Fruit fly (Drosophila melanogaster) whole organism, embryonic: ENCODE data around the gene CG13369.
A peak's percentile ranks its signal among the peaks of the same experiment; 100 is the strongest.

ENCODE experiments used
- Aef1 ChIP-seq: fragments of 200-800 bp; sonication (Bioruptor generic); IDR thresholded peaks from 3 replicates; pipeline ENCODE4 v1.3.6; 2022; ENCODE audit warnings: missing biosample characterization, missing genetic modification characterization
- Atf-2 ChIP-seq: fragments of 200-800 bp; sonication (Bioruptor generic); optimal IDR thresholded peaks from 2 replicates; lab custom pipeline; 2016; ENCODE audit warnings: missing biosample characterization, missing genetic modification characterization
- BEAF-32 ChIP-seq: fragments of 200-800 bp; sonication (Bioruptor generic); optimal IDR thresholded peaks from 3 replicates; lab custom pipeline; 2017; ENCODE audit warnings: missing biosample characterization, missing genetic modification characterization, mild to moderate bottlenecking, moderate library complexity, missing genetic modification reagents
- CG13775 ChIP-seq: fragments of 200-800 bp; sonication (Bioruptor generic); optimal IDR thresholded peaks from 3 replicates; lab custom pipeline; 2017; ENCODE audit warnings: missing biosample characterization, mild to moderate bottlenecking, missing genetic modification characterization
- CG14014 ChIP-seq: fragments of 200-800 bp; sonication (Bioruptor generic); IDR thresholded peaks from 2 replicates; pipeline ENCODE4 v1.3.6; 2022; ENCODE audit warnings: missing biosample characterization, missing genetic modification characterization
- CG15479 ChIP-seq: fragments of 200-800 bp; sonication (Bioruptor generic); optimal IDR thresholded peaks from 3 replicates; lab custom pipeline; 2019; ENCODE audit warnings: missing biosample characterization, mild to moderate bottlenecking, missing genetic modification characterization, moderate library complexity
- CG1603 ChIP-seq: fragments of 200-800 bp; sonication (Bioruptor generic); optimal IDR thresholded peaks from 2 replicates; lab custom pipeline; 2019; ENCODE audit warnings: missing biosample characterization, mild to moderate bottlenecking, missing genetic modification characterization, moderate library complexity
- CG17359 ChIP-seq: fragments of 200-800 bp; sonication (Bioruptor generic); optimal IDR thresholded peaks from 3 replicates; lab custom pipeline; 2018; ENCODE audit warnings: missing biosample characterization, mild to moderate bottlenecking, missing genetic modification characterization, moderate library complexity
- CG17829 ChIP-seq: fragments of 200-800 bp; optimal IDR thresholded peaks from 2 replicates; lab custom pipeline; 2019; ENCODE audit warnings: missing biosample characterization, mild to moderate bottlenecking, missing genetic modification characterization, moderate library complexity
- CG18764 ChIP-seq: fragments of 200-800 bp; sonication (Bioruptor generic); optimal IDR thresholded peaks from 3 replicates; lab custom pipeline; 2016; ENCODE audit warnings: missing biosample characterization, missing genetic modification characterization
- CG2116 ChIP-seq: fragments of 200-800 bp; sonication (Bioruptor generic); optimal IDR thresholded peaks from 3 replicates; lab custom pipeline; 2018; ENCODE audit warnings: missing biosample characterization, mild to moderate bottlenecking, missing genetic modification characterization
- CG2889 ChIP-seq: fragments of 200-800 bp; sonication (Bioruptor generic); IDR thresholded peaks from 3 replicates; pipeline ENCODE4 v1.3.6; 2022; ENCODE audit warnings: missing biosample characterization, missing genetic modification characterization
- CG3163 ChIP-seq: fragments of 200-800 bp; sonication (Bioruptor generic); optimal IDR thresholded peaks from 3 replicates; lab custom pipeline; 2016; ENCODE audit warnings: missing biosample characterization, missing genetic modification characterization
- CG32772 ChIP-seq: fragments of 200-800 bp; sonication (Bioruptor generic); IDR thresholded peaks from 2 replicates; pipeline ENCODE4 v1.3.6; 2022; ENCODE audit warnings: missing biosample characterization, missing genetic modification characterization
- CG3995 ChIP-seq: fragments of 200-800 bp; sonication (Bioruptor generic); optimal IDR thresholded peaks from 3 replicates; lab custom pipeline; 2016; ENCODE audit warnings: missing biosample characterization, missing genetic modification characterization
- CG4424 ChIP-seq: fragments of 200-800 bp; sonication (Bioruptor generic); optimal IDR thresholded peaks from 3 replicates; lab custom pipeline; 2016; ENCODE audit warnings: missing biosample characterization, missing genetic modification characterization
- CG6175 ChIP-seq: fragments of 200-800 bp; sonication (Bioruptor generic); IDR thresholded peaks from 3 replicates; pipeline ENCODE4 v1.3.6; 2022; ENCODE audit warnings: missing biosample characterization, missing genetic modification characterization
- CG7786 ChIP-seq: fragments of 200-800 bp; sonication (Bioruptor generic); optimal IDR thresholded peaks from 2 replicates; lab custom pipeline; 2016; ENCODE audit warnings: missing biosample characterization, missing genetic modification characterization
- CG9817 ChIP-seq: fragments of 200-800 bp; sonication (Bioruptor generic); optimal IDR thresholded peaks from 2 replicates; lab custom pipeline; 2018; ENCODE audit warnings: missing biosample characterization, mild to moderate bottlenecking, missing genetic modification characterization, moderate library complexity
- CHES-1-like ChIP-seq: fragments of 200-800 bp; sonication (Bioruptor generic); optimal IDR thresholded peaks from 2 replicates; lab custom pipeline; 2016; ENCODE audit warnings: missing biosample characterization, missing genetic modification characterization
- Dp ChIP-seq: fragments of 200-800 bp; sonication (Bioruptor generic); optimal IDR thresholded peaks from 2 replicates; lab custom pipeline; 2018; ENCODE audit warnings: missing biosample characterization, mild to moderate bottlenecking, missing genetic modification characterization, moderate library complexity
- Dref ChIP-seq: fragments of 200-800 bp; sonication (Bioruptor generic); IDR thresholded peaks from 2 replicates; pipeline ENCODE4 v1.3.6; 2022; ENCODE audit warnings: missing biosample characterization, missing genetic modification characterization
- HmgZ ChIP-seq: fragments of 200-800 bp; sonication (Bioruptor generic); optimal IDR thresholded peaks from 2 replicates; lab custom pipeline; 2018; ENCODE audit warnings: missing biosample characterization, mild to moderate bottlenecking, missing genetic modification characterization
- Kr ChIP-seq: fragments of 200-800 bp; sonication (Bioruptor generic); optimal IDR thresholded peaks from 2 replicates; lab custom pipeline; 2017; ENCODE audit warnings: missing biosample characterization, mild to moderate bottlenecking, missing genetic modification characterization
- MBD-R2 ChIP-seq: fragments of 200-800 bp; sonication (Bioruptor generic); IDR thresholded peaks from 2 replicates; pipeline ENCODE4 v1.3.6; 2022; ENCODE audit warnings: missing biosample characterization, missing genetic modification characterization
- MESR4 ChIP-seq: fragments of 200-800 bp; sonication (Bioruptor generic); optimal IDR thresholded peaks from 2 replicates; lab custom pipeline; 2018; ENCODE audit warnings: missing biosample characterization, mild to moderate bottlenecking, missing genetic modification characterization, moderate library complexity
- Med ChIP-seq: fragments of 200-800 bp; sonication (Bioruptor generic); peaks from one replicate; lab custom pipeline; 2016; ENCODE audit warnings: missing biosample characterization, missing genetic modification characterization, mild to moderate bottlenecking, inconsistent platforms, moderate library complexity
- NK7.1 ChIP-seq: fragments of 200-800 bp; sonication (Bioruptor generic); optimal IDR thresholded peaks from 3 replicates; lab custom pipeline; 2016; ENCODE audit warnings: missing biosample characterization, missing genetic modification characterization
- Poxn ChIP-seq: fragments of 200-800 bp; sonication (Bioruptor generic); IDR thresholded peaks from 2 replicates; pipeline ENCODE4 v1.3.6; 2022; ENCODE audit warnings: missing biosample characterization, missing genetic modification characterization
- Sin3A ChIP-seq: fragments of >200 bp; optimal IDR thresholded peaks from 2 replicates; lab custom pipeline; 2018
- ab ChIP-seq: fragments of 200-800 bp; sonication (Bioruptor generic); optimal IDR thresholded peaks from 2 replicates; lab custom pipeline; 2016; ENCODE audit warnings: missing biosample characterization, missing genetic modification characterization
- al ChIP-seq: fragments of 200-800 bp; sonication (Bioruptor generic); IDR thresholded peaks from 2 replicates; pipeline ENCODE4 v1.3.6; 2022; ENCODE audit warnings: missing biosample characterization, missing genetic modification characterization
- btn ChIP-seq: fragments of 200-800 bp; sonication (Bioruptor generic); optimal IDR thresholded peaks from 2 replicates; lab custom pipeline; 2016; ENCODE audit warnings: missing biosample characterization, missing genetic modification characterization
- chinmo ChIP-seq: fragments of 200-800 bp; sonication (Bioruptor generic); IDR thresholded peaks from 4 replicates; pipeline ENCODE4 v1.3.6; 2022; ENCODE audit warnings: missing biosample characterization, missing genetic modification characterization; ENCODE audit not compliant: partially characterized antibody
- chm ChIP-seq: fragments of 200-800 bp; sonication (Bioruptor generic); IDR thresholded peaks from 2 replicates; pipeline ENCODE4 v1.3.6; 2022; ENCODE audit warnings: missing biosample characterization, missing genetic modification characterization
- insv ChIP-seq, 2 experiments: fragments of 200-800 bp; sonication (Bioruptor generic); optimal IDR thresholded peaks; 3 replicates each; lab custom pipeline; 2016 to 2018; ENCODE audit warnings: missing biosample characterization in 2 of 2, missing genetic modification characterization in 2 of 2
- kah ChIP-seq: fragments of 200-800 bp; sonication (Bioruptor generic); optimal IDR thresholded peaks from 2 replicates; lab custom pipeline; 2018; ENCODE audit warnings: missing biosample characterization, mild to moderate bottlenecking, missing genetic modification characterization
- ken ChIP-seq: fragments of 200-800 bp; sonication (Bioruptor generic); IDR thresholded peaks from 3 replicates; pipeline ENCODE4 v1.3.6; 2022; ENCODE audit warnings: missing biosample characterization, missing genetic modification characterization
- otp ChIP-seq: fragments of 200-800 bp; sonication (Bioruptor generic); IDR thresholded peaks from 3 replicates; pipeline ENCODE4, ENCODE4 v1.3.6; 2022; ENCODE audit warnings: missing biosample characterization, missing genetic modification characterization
- prd ChIP-seq, 3 experiments: fragments of >200 bp in 2 of 3; fragments of 200-800 bp in 1 of 3; sonication (Bioruptor generic) in 1 of 3; optimal IDR thresholded peaks in 2 of 3; IDR thresholded peaks in 1 of 3; 2 replicates in 2 of 3; 3 replicates in 1 of 3; pipeline versions ENCODE4 v1.3.6 to Lab custom; 2017 to 2022; ENCODE audit warnings: missing biosample characterization in 1 of 3, missing genetic modification characterization in 1 of 3
- ranshi ChIP-seq: fragments of 200-800 bp; sonication (Bioruptor generic); IDR thresholded peaks from 2 replicates; pipeline ENCODE4 v1.3.6; 2022; ENCODE audit warnings: missing biosample characterization, missing genetic modification characterization
- row ChIP-seq: fragments of 200-800 bp; sonication (Bioruptor generic); IDR thresholded peaks from 3 replicates; pipeline ENCODE4 v1.3.6; 2022; ENCODE audit warnings: missing biosample characterization, missing genetic modification characterization
- salm ChIP-seq: fragments of 200-800 bp; sonication (Bioruptor generic); optimal IDR thresholded peaks from 2 replicates; lab custom pipeline; 2018; ENCODE audit warnings: missing biosample characterization, mild to moderate bottlenecking, missing genetic modification characterization
- scrt ChIP-seq: fragments of 200-800 bp; sonication (Bioruptor generic); optimal IDR thresholded peaks from 2 replicates; lab custom pipeline; 2018; ENCODE audit warnings: missing biosample characterization, mild to moderate bottlenecking, missing genetic modification characterization, moderate library complexity
- sd ChIP-seq: fragments of 200-800 bp; sonication (Bioruptor generic); optimal IDR thresholded peaks from 3 replicates; lab custom pipeline; 2018; ENCODE audit warnings: missing biosample characterization, mild to moderate bottlenecking, missing genetic modification characterization, moderate library complexity
- stwl ChIP-seq: fragments of 200-800 bp; sonication (Bioruptor generic); optimal IDR thresholded peaks from 3 replicates; lab custom pipeline; 2018; ENCODE audit warnings: missing biosample characterization, mild to moderate bottlenecking, missing genetic modification characterization, moderate library complexity
- tap ChIP-seq: fragments of 200-800 bp; optimal IDR thresholded peaks from 3 replicates; lab custom pipeline; 2019; ENCODE audit warnings: missing biosample characterization, mild to moderate bottlenecking, missing genetic modification characterization, moderate library complexity
- wek ChIP-seq: fragments of 200-800 bp; sonication (Bioruptor generic); optimal IDR thresholded peaks from 3 replicates; lab custom pipeline; 2018; ENCODE audit warnings: missing biosample characterization, mild to moderate bottlenecking, missing genetic modification characterization, moderate library complexity
- zen ChIP-seq: fragments of 200-800 bp; sonication (Bioruptor generic); optimal IDR thresholded peaks from 3 replicates; lab custom pipeline; 2018; ENCODE audit warnings: missing biosample characterization, mild to moderate bottlenecking, missing genetic modification characterization, moderate library complexity
- zf30C ChIP-seq: fragments of 200-800 bp; sonication (Bioruptor generic); optimal IDR thresholded peaks from 3 replicates; lab custom pipeline; 2018; ENCODE audit warnings: missing biosample characterization, mild to moderate bottlenecking, missing genetic modification characterization

The CG13369 gene

DNA sequence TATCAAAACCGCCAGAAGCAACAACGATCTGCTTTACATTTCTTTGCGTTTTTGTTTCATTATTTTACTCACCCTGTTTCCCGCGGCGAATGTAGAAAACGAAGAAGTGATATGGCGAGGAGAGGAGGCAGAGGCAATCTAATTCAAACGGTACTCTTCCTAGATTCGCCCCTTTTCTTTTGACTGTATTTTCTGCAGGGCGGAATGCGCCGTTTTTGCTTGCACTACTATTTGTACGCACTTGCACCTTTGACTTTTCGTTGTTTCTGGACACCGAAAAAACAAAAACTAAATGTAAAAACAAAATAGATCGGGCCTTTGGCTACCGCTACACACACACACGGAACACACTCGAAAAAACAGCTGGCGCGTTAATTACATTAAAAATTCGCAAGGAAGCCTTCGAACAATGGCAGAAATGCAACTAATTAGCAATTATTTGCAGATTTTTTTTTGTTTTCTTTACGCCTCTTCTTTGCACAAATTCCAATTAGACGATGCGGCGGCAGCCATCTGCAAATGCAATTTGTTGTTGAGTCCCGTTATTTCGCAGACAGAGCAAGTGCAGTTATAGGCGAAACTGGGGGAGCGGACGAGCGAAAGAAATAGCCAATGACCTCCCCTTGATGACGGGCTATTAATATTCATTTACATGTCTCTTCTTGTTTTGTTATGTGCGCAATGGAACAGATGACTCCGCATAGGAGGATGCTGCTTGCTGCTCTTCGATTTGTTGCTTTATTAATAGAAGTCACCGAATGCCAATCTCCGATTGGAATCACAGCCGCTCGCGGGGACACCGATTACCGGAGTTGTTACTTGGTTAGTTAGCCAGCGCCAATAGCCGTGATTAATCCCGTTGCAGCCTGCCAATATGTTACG lies 3.8 kb upstream of the CG13369 start:
- TF ChIP-seq zen (tag; lab: Kevin White, UChicago), result no peak
- no peak for TF ChIP-seq salm
- TF ChIP-seq ranshi (GFP tag; lab: Robert Waterston, UW), result no peak
- TF ChIP-seq chinmo, result no peak
- peak; percentile 47 for TF ChIP-seq zf30C (GFP tag; lab: Kevin White, UChicago)
- no peak for TF ChIP-seq kah (GFP tag; lab: Kevin White, UChicago)
- no peak for TF ChIP-seq CG32772 (GFP tag; lab: Robert Waterston, UW)
- no peak for TF ChIP-seq tap (tag; lab: Kevin White, UChicago)
- TF ChIP-seq Dp (GFP tag; lab: Kevin White, UChicago), result no peak
- no peak for TF ChIP-seq HmgZ (tag; lab: Kevin White, UChicago)
- no peak for TF ChIP-seq ken
- TF ChIP-seq btn (GFP tag; lab: Kevin White, UChicago), result no peak
- TF ChIP-seq insv (GFP tag; optimal IDR thresholded peaks at IDR 0.05; lab: Kevin White, UChicago), result peak; percentile 34 to 84
- no peak for TF ChIP-seq wek
- no peak for TF ChIP-seq CG17359 (tag; lab: Kevin White, UChicago)
- no peak for TF ChIP-seq CG4424 (GFP tag; lab: Kevin White, UChicago)
- TF ChIP-seq al (GFP tag; lab: Robert Waterston, UW), result no peak
- no peak for TF ChIP-seq Sin3A
- 0 out of 2 replicates have a peak, but pooled peaks have one; percentile 22 for TF ChIP-seq chm
- TF ChIP-seq CG6175, result no peak
- TF ChIP-seq CG18764 (GFP tag; lab: Kevin White, UChicago), result no peak
- no peak for TF ChIP-seq CG9817
- TF ChIP-seq ab (GFP tag; lab: Kevin White, UChicago), result no peak
- TF ChIP-seq CG15479, result peak; percentile 44
- TF ChIP-seq CG3995 (GFP tag; lab: Kevin White, UChicago), result peak; percentile 74
- no peak for TF ChIP-seq NK7.1
- no peak for TF ChIP-seq otp
- no peak for TF ChIP-seq Kr (GFP tag; lab: Kevin White, UChicago)
- TF ChIP-seq Poxn (GFP tag; lab: Robert Waterston, UW), result no peak
- no peak for TF ChIP-seq CG7786 (GFP tag; lab: Kevin White, UChicago)
- no peak for TF ChIP-seq CG13775 (GFP tag; lab: Kevin White, UChicago)
- no peak for TF ChIP-seq CG3163 (GFP tag; lab: Kevin White, UChicago)
- TF ChIP-seq prd (optimal IDR thresholded peaks at IDR 0.05; lab: Kevin White, UChicago), result no peak
- no peak for TF ChIP-seq prd (GFP tag; IDR thresholded peaks at IDR 0.05; lab: Robert Waterston, UW)
- no peak for TF ChIP-seq CHES-1-like (GFP tag; lab: Kevin White, UChicago)
- peak; percentile 5 for TF ChIP-seq Med (GFP tag; lab: Kevin White, UChicago)

- TF ChIP-seq Aef1 (GFP tag; lab: Robert Waterston, UW) (peak; percentile 65), Med (GFP tag; lab: Kevin White, UChicago) (peak; percentile 14), CG17829 (peak; percentile 76), sd (peak; percentile 58), MESR4 (peak; percentile 51), HmgZ (tag; lab: Kevin White, UChicago) (peak; percentile 19), scrt (GFP tag; lab: Kevin White, UChicago) (no peak), Dref (GFP tag; lab: Robert Waterston, UW) (peak; percentile 68), Dp (GFP tag; lab: Kevin White, UChicago) (peak; percentile 61), CHES-1-like (GFP tag; lab: Kevin White, UChicago) (no peak), CG1603 (tag; lab: Kevin White, UChicago) (peak; percentile 38), Sin3A (peak; percentile 39), CG14014 (GFP tag; lab: Robert Waterston, UW) (no peak), CG2116 (peak; percentile 36), Atf-2 (GFP tag; lab: Kevin White, UChicago) (no peak), stwl (tag; lab: Kevin White, UChicago) (peak; percentile 81), MBD-R2 (peak; percentile 54), BEAF-32 (peak; percentile 48), CG2889 (GFP tag; lab: Robert Waterston, UW) (no peak), row (GFP tag; lab: Robert Waterston, UW) (peak; percentile 59; the same call in 2 of the 3 replicates)
Measured at dm6 chrX:620102-620430, 3.2 kb upstream of the CG13369 start, which contains the start of gene spdi. TSS of gene spdi (minus strand) at chrX:620195.
